Fruit fly (Drosophila melanogaster) whole organism, wandering third instar larva: ENCODE results near the gene CG14377.
A peak's percentile ranks its signal among the peaks of the same experiment; 100 is the strongest.

Source experiments
- Abd-B ChIP-seq: fragments of >200 bp; optimal IDR thresholded peaks from 2 replicates; lab custom pipeline; 2017; ENCODE audit warnings: missing biosample characterization, missing genetic modification characterization
- CG9705 ChIP-seq: fragments of 200-800 bp; sonication (Bioruptor generic); optimal IDR thresholded peaks from 2 replicates; lab custom pipeline; 2018; ENCODE audit warnings: missing biosample characterization, mild to moderate bottlenecking, missing genetic modification characterization
- CrebA ChIP-seq: fragments of 200-800 bp; sonication (Bioruptor generic); optimal IDR thresholded peaks from 2 replicates; lab custom pipeline; 2016; ENCODE audit warnings: missing biosample characterization, mild to moderate bottlenecking, missing genetic modification characterization, borderline replicate concordance
- Dfd ChIP-seq: fragments of >200 bp; optimal IDR thresholded peaks from 2 replicates; lab custom pipeline; 2017; ENCODE audit warnings: missing biosample characterization, missing genetic modification characterization
- Dif ChIP-seq: fragments of 200-275, 200-300 bp; sonication (Bioruptor generic); optimal IDR thresholded peaks from 2 replicates; lab custom pipeline; 2018; ENCODE audit warnings: missing biosample characterization, missing genetic modification characterization; ENCODE audit not compliant: partially characterized antibody
- GATAd ChIP-seq: sonication (Bioruptor generic); optimal IDR thresholded peaks from 2 replicates; lab custom pipeline; 2016; ENCODE audit warnings: missing biosample characterization, missing genetic modification characterization
- HLH106 ChIP-seq: fragments of 200-800 bp; optimal IDR thresholded peaks from 3 replicates; lab custom pipeline; 2019; ENCODE audit warnings: missing biosample characterization, mild to moderate bottlenecking, missing genetic modification characterization, moderate library complexity
- Hr78 ChIP-seq: fragments of >200 bp; optimal IDR thresholded peaks from 2 replicates; lab custom pipeline; 2017; ENCODE audit warnings: missing biosample characterization, missing genetic modification characterization
- Hr83 ChIP-seq: fragments of 200-300 bp; sonication (Bioruptor generic); optimal IDR thresholded peaks from 2 replicates; lab custom pipeline; 2016; ENCODE audit warnings: missing biosample characterization, mild to moderate bottlenecking, missing genetic modification characterization, moderate library complexity; ENCODE audit not compliant: poor library complexity, severe bottlenecking
- Jra ChIP-seq: sonication (Bioruptor generic); optimal IDR thresholded peaks from 2 replicates; lab custom pipeline; 2016; ENCODE audit warnings: missing biosample characterization, missing genetic modification characterization
- Mio ChIP-seq: sonication (Bioruptor generic); optimal IDR thresholded peaks from 2 replicates; lab custom pipeline; 2016; ENCODE audit warnings: missing biosample characterization, missing genetic modification characterization
- Myc ChIP-seq: fragments of >200 bp; optimal IDR thresholded peaks from 2 replicates; lab custom pipeline; 2017
- N ChIP-seq: fragments of >200 bp; optimal IDR thresholded peaks from 2 replicates; lab custom pipeline; 2018; ENCODE audit warnings: missing biosample characterization, missing external identifiers, missing genetic modification characterization
- OdsH ChIP-seq: fragments of 200-800 bp; sonication (Bioruptor generic); optimal IDR thresholded peaks from 2 replicates; lab custom pipeline; 2016; ENCODE audit warnings: missing biosample characterization, mild to moderate bottlenecking, missing genetic modification characterization
- Rel ChIP-seq, 2 experiments: fragments of 200-800 bp; sonication (Bioruptor generic) in 1 of 2; optimal IDR thresholded peaks; 2 replicates in 1 of 2; 3 replicates in 1 of 2; lab custom pipeline; 2016 to 2019; ENCODE audit warnings: mild to moderate bottlenecking in 2 of 2, missing biosample characterization in 2 of 2, missing genetic modification characterization in 2 of 2, moderate library complexity in 1 of 2
- Sp1 ChIP-seq: fragments of 200-800 bp; sonication (Bioruptor generic); optimal IDR thresholded peaks from 3 replicates; lab custom pipeline; 2019; ENCODE audit warnings: missing biosample characterization, mild to moderate bottlenecking, missing genetic modification characterization, moderate library complexity
- Vsx2 ChIP-seq: fragments of 200-300, 225-300 bp; sonication (Bioruptor generic); optimal IDR thresholded peaks from 2 replicates; lab custom pipeline; 2018; ENCODE audit warnings: missing biosample characterization, missing genetic modification characterization; ENCODE audit not compliant: partially characterized antibody
- br ChIP-seq: fragments of 200-800 bp; sonication (Bioruptor generic); optimal IDR thresholded peaks from 2 replicates; lab custom pipeline; 2016; ENCODE audit warnings: missing biosample characterization, missing genetic modification characterization
- brk ChIP-seq: fragments of 200-800 bp; sonication (Bioruptor generic); optimal IDR thresholded peaks from 2 replicates; lab custom pipeline; 2016; ENCODE audit warnings: missing biosample characterization, mild to moderate bottlenecking, missing genetic modification characterization
- dl ChIP-seq, 2 experiments: fragments of 175-275, 200-275 bp in 1 of 2; fragments of 200-275 bp in 1 of 2; sonication (Bioruptor generic); optimal IDR thresholded peaks; lab custom pipeline; 2018; ENCODE audit warnings: mild to moderate bottlenecking in 2 of 2, missing biosample characterization in 2 of 2, missing genetic modification characterization in 2 of 2, moderate library complexity in 2 of 2; ENCODE audit not compliant: partially characterized antibody in 2 of 2, insufficient read depth in 1 of 2
- dmrt93B ChIP-seq: fragments of 200-800 bp; sonication (Bioruptor generic); optimal IDR thresholded peaks from 2 replicates; lab custom pipeline; 2018; ENCODE audit warnings: missing biosample characterization, mild to moderate bottlenecking, missing genetic modification characterization
- dsf ChIP-seq: sonication (Bioruptor generic); optimal IDR thresholded peaks from 2 replicates; lab custom pipeline; 2016; ENCODE audit warnings: missing biosample characterization, missing genetic modification characterization, borderline replicate concordance
- ey ChIP-seq: fragments of 200-800 bp; sonication (Bioruptor generic); optimal IDR thresholded peaks from 2 replicates; lab custom pipeline; 2016; ENCODE audit warnings: missing biosample characterization, missing genetic modification characterization
- foxo ChIP-seq, 2 experiments: fragments of 200-800 bp; sonication (Bioruptor generic); optimal IDR thresholded peaks; 2 replicates in 1 of 2; 3 replicates in 1 of 2; lab custom pipeline; 2016 to 2017; ENCODE audit warnings: missing biosample characterization in 2 of 2, missing genetic modification characterization in 2 of 2
- fru ChIP-seq: fragments of 200-800 bp; sonication (Bioruptor generic); optimal IDR thresholded peaks from 3 replicates; lab custom pipeline; 2016; ENCODE audit warnings: missing biosample characterization, mild to moderate bottlenecking, missing genetic modification characterization
- h ChIP-seq: fragments of 200-800 bp; sonication (Bioruptor generic); optimal IDR thresholded peaks from 3 replicates; lab custom pipeline; 2016; ENCODE audit warnings: missing biosample characterization, mild to moderate bottlenecking, missing genetic modification characterization
- jim ChIP-seq: fragments of 175-275, 200-325 bp; sonication (Bioruptor generic); optimal IDR thresholded peaks from 2 replicates; lab custom pipeline; 2016; ENCODE audit warnings: missing biosample characterization, mild to moderate bottlenecking, missing genetic modification characterization
- lola ChIP-seq: fragments of >200 bp; optimal IDR thresholded peaks from 2 replicates; lab custom pipeline; 2017; ENCODE audit warnings: missing biosample characterization, missing genetic modification characterization
- pan ChIP-seq: fragments of >200 bp; optimal IDR thresholded peaks from 2 replicates; lab custom pipeline; 2017
- psq ChIP-seq: fragments of 200-800 bp; sonication (Bioruptor generic); optimal IDR thresholded peaks from 3 replicates; lab custom pipeline; 2017; ENCODE audit warnings: missing biosample characterization, mild to moderate bottlenecking, missing genetic modification characterization, moderate library complexity
- rgr ChIP-seq: fragments of 200-800 bp; sonication (Bioruptor generic); optimal IDR thresholded peaks from 3 replicates; lab custom pipeline; 2016; ENCODE audit warnings: missing biosample characterization, mild to moderate bottlenecking, missing genetic modification characterization
- sage ChIP-seq: fragments of 200-800 bp; sonication (Bioruptor generic); optimal IDR thresholded peaks from 2 replicates; lab custom pipeline; 2016; ENCODE audit warnings: missing biosample characterization, mild to moderate bottlenecking, missing genetic modification characterization
- sv ChIP-seq: fragments of 200-800 bp; sonication (Bioruptor generic); optimal IDR thresholded peaks from 3 replicates; lab custom pipeline; 2016; ENCODE audit warnings: missing biosample characterization, missing genetic modification characterization
- tai ChIP-seq: sonication (Bioruptor generic); optimal IDR thresholded peaks from 2 replicates; lab custom pipeline; 2016; ENCODE audit warnings: missing biosample characterization, missing genetic modification characterization

CG14377 gene

DNA sequence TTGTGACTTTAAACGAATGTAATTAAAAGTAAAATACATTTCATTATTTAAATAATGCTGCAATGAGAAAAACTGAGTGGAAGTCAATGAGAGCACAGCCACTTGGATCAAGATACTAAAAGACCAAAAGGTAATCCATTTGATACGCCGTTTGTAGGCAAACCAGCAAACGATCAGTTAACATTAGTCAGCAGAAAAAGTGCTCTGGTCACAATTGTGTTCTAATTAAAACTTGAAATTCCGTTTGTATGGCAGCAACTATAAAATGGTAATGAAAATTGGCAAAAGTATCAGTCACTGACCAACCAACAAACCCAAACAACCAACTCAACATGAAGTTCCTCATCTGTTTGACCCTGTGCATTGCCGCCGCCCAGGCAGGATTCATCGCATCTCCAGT, at the start of gene CG14377:
TSS of gene CG14377 (plus strand) at position 301 of the 400 bp plus-strand sequence.
- TF ChIP-seq Dif (no peak), fru (GFP tag; lab: Kevin White, UChicago) (no peak), tai (GFP tag; lab: Kevin White, UChicago) (no peak), Jra (no peak), foxo (GFP tag; optimal IDR thresholded peaks at IDR 0.05; lab: Kevin White, UChicago) (no peak), Myc (no peak), jim (GFP tag; lab: Kevin White, UChicago) (no peak)

DNA sequence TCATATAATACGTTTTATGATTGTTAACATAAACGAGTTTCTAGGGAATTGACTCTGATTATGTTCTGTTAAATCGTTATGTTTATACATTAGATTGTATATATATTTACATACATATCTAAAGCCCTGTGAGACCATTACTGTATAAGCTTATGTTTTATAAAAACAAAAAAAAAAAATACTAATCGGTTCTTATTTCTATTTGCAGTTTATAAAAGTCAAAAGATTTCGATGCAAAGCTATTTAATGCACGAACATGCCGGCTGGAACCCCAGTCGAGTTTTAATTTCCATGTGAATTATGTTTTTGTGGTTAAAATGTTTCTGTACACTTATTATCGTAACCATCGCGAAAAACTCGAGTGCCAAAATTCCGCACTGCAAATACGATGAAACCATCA, 44.3 kb upstream of the CG14377 start, which contains the start of gene mthl12:
TSS of gene mthl12 (plus strand) at position 301 of the 400 bp plus-strand sequence.
- TF ChIP-seq pan (lab: Kevin White, UChicago) (no peak), Dfd (GFP tag; lab: Kevin White, UChicago) (no peak), psq (GFP tag; lab: Kevin White, UChicago) (no peak), lola (GFP tag; lab: Kevin White, UChicago) (no peak), Dif (no peak), Hr83 (no peak), Rel (GFP tag; optimal IDR thresholded peaks at IDR 0.05; lab: Kevin White, UChicago) (no peak), Rel (tag; optimal IDR thresholded peaks at IDR 0.05; lab: Kevin White, UChicago) (no peak), sv (GFP tag; lab: Kevin White, UChicago) (no peak), dsf (GFP tag; lab: Kevin White, UChicago) (no peak), br (GFP tag; lab: Kevin White, UChicago) (no peak), brk (no peak), HLH106 (tag; lab: Kevin White, UChicago) (no peak), tai (GFP tag; lab: Kevin White, UChicago) (no peak), sage (GFP tag; lab: Kevin White, UChicago) (no peak), CG9705 (GFP tag; lab: Kevin White, UChicago) (no peak), Hr78 (GFP tag; lab: Kevin White, UChicago) (no peak), Mio (GFP tag; lab: Kevin White, UChicago) (no peak), Abd-B (GFP tag; lab: Kevin White, UChicago) (no peak)

DNA sequence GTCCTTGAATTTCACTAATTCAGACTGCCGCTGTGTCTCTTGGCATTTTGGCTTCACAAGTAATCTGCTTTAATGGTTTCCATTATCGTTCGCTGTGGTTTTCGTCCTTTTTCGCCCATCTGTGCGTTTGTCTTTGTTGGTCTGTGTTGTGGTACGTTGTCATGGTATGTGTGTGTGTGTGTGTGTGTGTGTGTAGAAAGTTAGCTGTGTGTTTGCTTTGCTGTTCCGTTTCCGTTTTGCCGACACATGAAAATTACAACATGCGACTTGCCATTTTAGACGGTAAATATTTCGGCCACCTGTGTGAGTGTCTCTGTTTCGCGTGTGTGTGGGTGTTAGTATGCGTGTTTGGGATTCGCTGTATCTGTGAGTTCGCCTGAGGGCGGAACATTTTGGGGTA, 40.7 kb upstream of the CG14377 start:
- TF ChIP-seq Dfd (GFP tag; lab: Kevin White, UChicago) = peak; percentile 58
- no peak for TF ChIP-seq Hr83
- TF ChIP-seq, all 38 proteins: peak for 1

DNA sequence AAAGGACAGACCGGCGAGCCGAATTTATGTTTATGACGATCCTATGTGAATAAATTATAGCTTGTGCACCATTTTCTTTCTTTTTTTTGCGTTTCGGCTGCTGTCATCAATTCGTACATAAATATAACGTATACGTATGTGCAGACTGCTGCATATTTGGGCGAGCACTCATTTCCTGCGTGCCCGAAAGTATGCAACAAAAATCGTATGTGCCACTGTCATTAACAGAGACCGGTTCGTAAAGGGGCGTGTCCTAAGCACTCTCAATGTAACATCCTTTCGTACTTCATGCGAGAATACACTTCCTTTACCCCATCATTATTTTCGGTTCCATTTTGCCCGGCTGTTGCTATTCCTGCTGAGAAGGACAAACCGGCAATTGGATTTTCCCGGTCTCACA, 37.5 kb upstream of the CG14377 start:
- TF ChIP-seq sage (GFP tag; lab: Kevin White, UChicago) = no peak
- TF ChIP-seq rgr = peak; percentile 1
- peak; percentile 49 for TF ChIP-seq Dif
- TF ChIP-seq brk = no peak
- no peak for TF ChIP-seq OdsH (GFP tag; lab: Kevin White, UChicago)
- TF ChIP-seq N (GFP tag; lab: Kevin White, UChicago) = peak; percentile 48
- no peak for TF ChIP-seq tai (GFP tag; lab: Kevin White, UChicago)
- no peak for TF ChIP-seq dmrt93B (GFP tag; lab: Kevin White, UChicago)
- no peak for TF ChIP-seq Vsx2 (GFP tag; lab: Kevin White, UChicago)
- TF ChIP-seq Myc = peak; percentile 28
- no peak for TF ChIP-seq Rel (GFP tag; optimal IDR thresholded peaks at IDR 0.05; lab: Kevin White, UChicago)
- TF ChIP-seq Rel (tag; optimal IDR thresholded peaks at IDR 0.05; lab: Kevin White, UChicago) = no peak

DNA sequence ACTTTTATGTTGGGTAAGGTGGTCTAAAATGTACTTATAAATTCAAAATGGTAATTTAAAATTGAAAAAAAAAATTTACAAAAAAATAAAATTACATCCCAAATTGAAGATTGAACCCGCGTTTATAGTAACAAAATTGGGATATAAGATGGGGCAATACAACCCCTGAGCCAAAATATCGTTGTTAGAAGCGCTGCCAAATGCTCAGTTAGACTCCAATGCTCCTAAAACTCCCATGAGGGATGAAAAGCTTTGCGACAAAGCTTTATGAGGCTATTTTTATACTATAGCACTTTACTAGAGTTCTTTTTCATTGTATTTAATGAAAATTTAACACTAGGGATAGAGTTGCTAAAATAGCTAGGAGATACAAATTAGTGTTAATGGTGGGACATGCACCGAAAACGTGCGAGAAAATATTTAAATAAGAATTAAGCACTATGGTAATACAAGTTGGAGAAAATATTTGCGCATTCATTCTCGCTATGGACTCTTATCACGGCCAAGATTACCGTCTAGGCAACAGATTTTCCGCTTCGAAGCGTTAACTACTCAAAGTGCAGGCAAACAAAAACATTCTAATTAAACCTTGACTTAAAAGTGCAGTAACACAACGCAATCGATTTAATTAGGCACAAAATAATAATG, 34.2 kb upstream of the CG14377 start:
- TF ChIP-seq Hr83 (no peak), sage (GFP tag; lab: Kevin White, UChicago) (no peak), HLH106 (tag; lab: Kevin White, UChicago) (no peak), pan (lab: Kevin White, UChicago) (no peak), h (GFP tag; lab: Kevin White, UChicago) (no peak), dsf (GFP tag; lab: Kevin White, UChicago) (no peak), tai (GFP tag; lab: Kevin White, UChicago) (no peak), GATAd (no peak), Sp1 (GFP tag; lab: Kevin White, UChicago) (no peak), CrebA (GFP tag; lab: Kevin White, UChicago) (no peak), OdsH (GFP tag; lab: Kevin White, UChicago) (no peak), Dfd (GFP tag; lab: Kevin White, UChicago) (no peak), ey (no peak), dl (GFP tag; optimal IDR thresholded peaks at IDR 0.05; lab: Kevin White, UChicago; ENCODE audit: insufficient read depth in 1 of 2, partially characterized antibody in 2 of 2) (no peak), jim (GFP tag; lab: Kevin White, UChicago) (no peak), Hr78 (GFP tag; lab: Kevin White, UChicago) (no peak)
